Worm (Caenorhabditis elegans): ENCODE results near the gene osm-12.

Gene osm-12

DNA sequence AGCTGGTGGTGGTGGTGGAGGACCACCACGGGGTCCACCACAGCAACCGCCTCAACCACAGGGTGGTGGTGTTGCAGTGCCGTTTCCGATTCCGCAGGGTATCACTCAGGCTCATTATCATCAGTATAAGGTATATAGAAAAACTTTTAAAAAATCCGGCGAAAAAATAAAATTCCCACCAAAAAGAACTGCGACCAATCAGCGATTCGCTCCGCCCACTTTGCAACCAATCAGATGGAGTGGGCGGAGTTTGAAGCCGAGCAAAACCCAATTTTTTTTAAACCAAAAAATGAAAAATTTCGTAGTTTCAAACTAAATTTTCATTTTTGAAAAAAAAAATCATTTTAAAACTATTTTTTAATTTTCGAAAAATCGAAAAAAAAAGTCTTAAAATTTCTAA, 41.4 kb downstream of the osm-12 start:
- TF ChIP-seq zip-4 (GFP tag; optimal IDR thresholded peaks at IDR 0.05): no peak
- TF ChIP-seq irx-1 (tag; optimal IDR thresholded peaks at IDR 0.05): no peak
- TF ChIP-seq snpc-4 (tag; optimal IDR thresholded peaks at IDR 0.05): no peak
- TF ChIP-seq aha-1 (tag; optimal IDR thresholded peaks at IDR 0.05): no peak
- no peak for TF ChIP-seq ceh-63 (GFP tag; optimal IDR thresholded peaks at IDR 0.05)
- no peak for TF ChIP-seq swsn-7 (tag; optimal IDR thresholded peaks at IDR 0.05)
- TF ChIP-seq unc-30 (tag; optimal IDR thresholded peaks at IDR 0.05): no peak
- no peak for TF ChIP-seq efl-3 (GFP tag; optimal IDR thresholded peaks at IDR 0.05)
- TF ChIP-seq nhr-28 (tag; optimal IDR thresholded peaks at IDR 0.05): no peak
- no peak for TF ChIP-seq lin-35 (GFP tag; optimal IDR thresholded peaks at IDR 0.05)
- TF ChIP-seq elt-3 (tag; optimal IDR thresholded peaks at IDR 0.05): no peak

DNA sequence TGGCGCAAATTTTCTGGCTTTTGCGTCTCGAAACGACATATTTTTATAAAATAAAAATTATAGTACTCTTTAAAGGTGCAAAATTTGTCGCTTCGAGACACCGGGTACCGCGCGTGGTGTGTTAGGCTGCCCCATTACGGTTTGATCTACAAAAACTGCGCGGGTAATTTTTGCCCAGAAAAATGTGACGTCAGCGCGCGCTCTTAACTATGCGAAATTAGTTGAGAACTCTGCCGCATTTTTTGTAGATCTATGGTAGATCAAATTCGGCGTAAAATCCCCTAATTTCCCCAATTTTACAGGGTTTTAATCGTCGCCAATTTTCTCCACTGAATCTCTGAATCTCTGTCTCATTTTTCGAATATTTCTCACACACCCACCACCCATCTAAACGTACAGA, 41.9 kb downstream of the osm-12 start, which contains the start of gene Y75B8A.8:
TSS of gene Y75B8A.8 (plus strand) at position 301 of the 400 bp plus-strand sequence.
- no peak for TF ChIP-seq xbp-1 (tag; optimal IDR thresholded peaks at IDR 0.05)
- no peak for TF ChIP-seq lsy-2 (tag; optimal IDR thresholded peaks at IDR 0.05)
- TF ChIP-seq ztf-11 (tag; optimal IDR thresholded peaks at IDR 0.05): no peak
- TF ChIP-seq lin-15B (tag; optimal IDR thresholded peaks at IDR 0.05): no peak
- no peak for TF ChIP-seq pag-3 (tag; optimal IDR thresholded peaks at IDR 0.05; ENCODE audit: borderline replicate concordance, insufficient read depth)
- no peak for TF ChIP-seq jun-1 (tag; optimal IDR thresholded peaks at IDR 0.05)
- TF ChIP-seq mep-1 (tag; optimal IDR thresholded peaks at IDR 0.05): no peak
- no peak for TF ChIP-seq fkh-4 (tag; optimal IDR thresholded peaks at IDR 0.05; ENCODE audit: borderline replicate concordance)
- TF ChIP-seq blmp-1 (tag; optimal IDR thresholded peaks at IDR 0.05): no peak
- no peak for TF ChIP-seq lin-39 (tag; optimal IDR thresholded peaks at IDR 0.05)
- TF ChIP-seq pax-3 (tag; optimal IDR thresholded peaks at IDR 0.05): no peak
- TF ChIP-seq grh-1 (GFP tag; IDR thresholded peaks at IDR 0.05): no peak
- TF ChIP-seq mab-9 (GFP tag; IDR thresholded peaks at IDR 0.05): no peak
- no peak for TF ChIP-seq nhr-28 (tag; optimal IDR thresholded peaks at IDR 0.05)
- no peak for TF ChIP-seq unc-86 (tag; optimal IDR thresholded peaks at IDR 0.05)
- no peak for TF ChIP-seq snu-23 (GFP tag; optimal IDR thresholded peaks at IDR 0.05)

DNA sequence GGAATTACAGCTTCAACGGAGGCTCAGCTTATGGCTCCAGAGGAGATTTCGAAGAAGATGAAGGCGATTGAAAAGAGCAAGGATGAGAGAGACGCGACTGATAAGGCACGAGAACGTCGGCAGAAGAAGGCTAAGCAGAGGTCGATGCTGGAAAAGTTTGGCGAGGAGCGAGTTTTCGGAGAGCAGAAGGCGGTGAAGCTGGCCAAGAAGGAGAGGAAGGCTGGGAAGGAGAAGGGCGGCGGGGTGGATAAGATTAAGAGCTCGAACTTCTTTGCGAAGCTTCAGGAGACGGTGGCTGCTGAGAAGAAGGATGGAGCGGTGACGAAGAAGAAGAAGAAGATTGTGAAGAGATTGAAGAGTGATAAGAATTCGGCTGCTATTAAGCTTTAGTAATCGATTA, 43.1 kb downstream of the osm-12 start:
- no peak for TF ChIP-seq nhr-84 (tag; optimal IDR thresholded peaks at IDR 0.05)
- TF ChIP-seq mab-9 (GFP tag; IDR thresholded peaks at IDR 0.05): no peak
- no peak for TF ChIP-seq unc-62 (GFP tag; optimal IDR thresholded peaks at IDR 0.05)
- TF ChIP-seq lin-14 (GFP tag; optimal IDR thresholded peaks at IDR 0.05): no peak

DNA sequence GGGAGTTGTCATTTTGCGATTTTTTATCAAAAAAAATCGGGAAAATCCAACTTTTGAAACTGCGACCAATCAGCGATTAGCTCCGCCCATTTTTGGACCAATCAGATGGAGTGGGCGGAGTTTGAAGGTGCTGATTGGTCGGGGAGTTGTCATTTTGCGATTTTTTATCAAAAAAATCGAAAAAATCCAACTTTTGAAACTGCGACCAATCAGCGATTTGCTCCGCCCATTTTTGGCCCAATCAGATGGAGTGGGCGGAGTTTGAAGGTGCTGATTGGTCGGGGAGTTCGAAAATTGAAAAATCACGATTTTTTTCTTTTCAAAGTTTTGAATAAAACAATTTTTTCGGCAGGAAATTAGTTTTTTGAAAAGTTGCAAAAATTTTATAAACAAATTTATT, 44.8 kb downstream of the osm-12 start:
- TF ChIP-seq ceh-90 (tag; optimal IDR thresholded peaks at IDR 0.05): no peak
- TF ChIP-seq isw-1 (GFP tag; IDR thresholded peaks at IDR 0.05): no peak
- no peak for TF ChIP-seq aha-1 (tag; optimal IDR thresholded peaks at IDR 0.05)
- TF ChIP-seq mep-1 (tag; optimal IDR thresholded peaks at IDR 0.05): no peak
- TF ChIP-seq ces-1 (GFP tag; optimal IDR thresholded peaks at IDR 0.05): no peak
- TF ChIP-seq zag-1 (tag; optimal IDR thresholded peaks at IDR 0.05): no peak
- TF ChIP-seq unc-62 (GFP tag; optimal IDR thresholded peaks at IDR 0.05): no peak
- no peak for TF ChIP-seq vab-15 (tag; optimal IDR thresholded peaks at IDR 0.05)
- no peak for TF ChIP-seq pqm-1 (tag; optimal IDR thresholded peaks at IDR 0.05)
- TF ChIP-seq nhr-84 (tag; optimal IDR thresholded peaks at IDR 0.05): no peak
- TF ChIP-seq C04F5.9 (tag; optimal IDR thresholded peaks at IDR 0.05): no peak
- no peak for TF ChIP-seq dsc-1 (tag; optimal IDR thresholded peaks at IDR 0.05)
- TF ChIP-seq lin-14 (GFP tag; optimal IDR thresholded peaks at IDR 0.05): no peak
- no peak for TF ChIP-seq fos-1 (tag; optimal IDR thresholded peaks at IDR 0.05)
- no peak for TF ChIP-seq sptf-1 (tag; optimal IDR thresholded peaks at IDR 0.05)
- no peak for TF ChIP-seq tbx-2 (tag; optimal IDR thresholded peaks at IDR 0.05)
- no peak for TF ChIP-seq pag-3 (tag; optimal IDR thresholded peaks at IDR 0.05; ENCODE audit: borderline replicate concordance, insufficient read depth)
